Worm (Caenorhabditis elegans): ENCODE data around the gene nhr-68.

The nhr-68 gene

DNA sequence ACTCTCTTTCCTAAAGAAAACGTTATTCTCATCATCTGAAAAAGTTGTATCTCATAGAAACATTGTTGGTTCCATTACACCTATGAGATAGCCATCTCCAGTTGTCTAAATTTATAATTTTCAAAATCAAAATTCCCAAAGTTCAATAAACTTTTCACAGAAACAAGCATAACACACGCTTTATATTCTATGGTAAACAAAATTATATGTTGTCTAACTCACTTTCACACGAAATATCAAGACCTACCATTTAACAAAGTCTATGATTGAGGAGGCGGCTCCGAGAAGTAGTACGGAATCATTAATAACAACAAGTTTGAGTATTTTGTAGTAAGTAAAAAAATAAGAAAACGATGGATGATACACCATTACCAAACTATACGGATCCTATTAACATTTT lies 25.6 kb downstream of the nhr-68 start, which contains the start of gene srx-84:
TSS of gene srx-84 (plus strand) at position 301 of the 400 bp plus-strand sequence.
- TF ChIP-seq let-526 (GFP tag; IDR thresholded peaks at IDR 0.05), result no peak
- TF ChIP-seq T26A5.8 (tag; optimal IDR thresholded peaks at IDR 0.05), result no peak
- no peak for TF ChIP-seq Y53F4B.3 (GFP tag; IDR thresholded peaks at IDR 0.05)
- no peak for TF ChIP-seq nfya-1 (tag; optimal IDR thresholded peaks at IDR 0.05; ENCODE audit: borderline replicate concordance, insufficient read depth)
- TF ChIP-seq athp-1 (tag; optimal IDR thresholded peaks at IDR 0.05), result no peak
- no peak for TF ChIP-seq egl-44 (GFP tag; IDR thresholded peaks at IDR 0.05)
- TF ChIP-seq nfya-2 (GFP tag; IDR thresholded peaks at IDR 0.05), result no peak
- no peak for TF ChIP-seq lsl-1 (GFP tag; optimal IDR thresholded peaks at IDR 0.05)

DNA sequence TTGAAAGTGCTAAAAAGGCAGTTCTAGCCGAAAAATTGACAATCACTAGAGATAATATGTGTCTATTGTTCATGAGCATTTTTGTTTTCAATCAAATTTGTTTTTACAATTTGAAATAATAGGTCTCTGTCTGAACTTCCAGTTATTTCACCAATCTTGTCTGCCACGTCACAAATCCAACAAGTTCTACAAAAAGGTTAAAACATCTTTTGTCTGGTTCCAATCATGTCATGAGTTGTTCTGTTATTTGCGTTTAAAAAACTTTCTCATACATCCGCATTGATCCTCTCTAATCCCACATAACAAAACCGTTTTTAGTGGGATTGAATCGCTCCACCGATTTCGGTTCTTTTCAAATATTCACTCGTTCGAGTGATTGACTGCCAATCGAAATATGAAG lies 27.6 kb downstream of the nhr-68 start, which contains the start of gene F35B12.9:
TSS of gene F35B12.9 (plus strand) at position 372 of the 400 bp plus-strand sequence.
- no peak for TF ChIP-seq T07F8.4 (tag; optimal IDR thresholded peaks at IDR 0.05)

DNA sequence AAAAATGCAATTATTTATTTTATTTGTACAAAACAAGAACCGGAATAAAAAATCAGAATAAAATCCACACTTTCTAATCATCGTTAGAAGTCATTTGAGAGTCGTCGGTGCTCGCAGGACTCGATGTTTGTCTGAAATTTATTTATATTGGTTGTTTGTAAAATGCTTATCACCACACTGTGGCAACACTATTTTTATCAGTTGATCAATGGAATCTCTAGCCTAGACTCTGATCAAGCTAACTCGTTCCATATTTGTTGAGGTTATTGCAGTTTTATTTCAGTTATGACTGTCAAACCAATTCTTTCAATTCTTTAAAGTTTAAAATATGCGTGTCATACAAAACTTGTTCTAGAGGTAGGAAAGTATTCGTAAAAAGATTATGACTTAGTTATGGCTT lies 31.2 kb downstream of the nhr-68 start, which contains the start of gene dhs-20:
TSS of gene dhs-20 (minus strand) at position 80 of the 400 bp plus-strand sequence.
- TF ChIP-seq nfya-2 (GFP tag; IDR thresholded peaks at IDR 0.05) (no peak), Y56A3A.18 (GFP tag; IDR thresholded peaks at IDR 0.05) (no peak), snpc-3.4 (tag; optimal IDR thresholded peaks at IDR 0.05) (no peak), nhr-80 (tag; optimal IDR thresholded peaks at IDR 0.05) (peak; percentile 19), attf-5 (GFP tag; optimal IDR thresholded peaks at IDR 0.05) (no peak), ztf-3 (GFP tag; optimal IDR thresholded peaks at IDR 0.05) (no peak)

DNA sequence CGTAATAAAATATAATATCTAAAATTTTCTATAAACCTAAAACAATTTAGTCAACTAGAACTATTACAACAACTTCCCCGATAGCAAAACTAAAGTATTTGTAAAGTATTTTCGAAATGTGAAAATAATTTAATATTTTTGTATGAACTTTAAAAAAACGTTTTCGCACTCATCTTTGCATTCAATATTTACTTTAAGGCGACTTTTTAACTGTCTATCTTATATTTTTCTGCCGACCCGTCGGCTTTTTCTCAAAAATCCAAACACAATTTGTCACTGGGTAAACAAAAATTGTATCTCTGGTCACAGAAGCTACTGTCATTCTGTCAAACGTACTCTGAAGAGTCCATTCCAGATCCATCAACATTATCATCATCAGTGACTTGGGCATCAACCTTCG lies 32.0 kb downstream of the nhr-68 start:
- TF ChIP-seq mel-28 (tag; optimal IDR thresholded peaks at IDR 0.05; ENCODE audit: borderline replicate concordance) (no peak), let-526 (GFP tag; IDR thresholded peaks at IDR 0.05) (no peak), F55B11.4 (tag; optimal IDR thresholded peaks at IDR 0.05; ENCODE audit: borderline replicate concordance, insufficient read depth) (no peak), lsy-27 (tag; optimal IDR thresholded peaks at IDR 0.05; ENCODE audit: borderline replicate concordance, insufficient read depth) (no peak), ets-4 (GFP tag; optimal IDR thresholded peaks at IDR 0.05) (no peak), madf-8 (GFP tag; conservative IDR thresholded peaks at IDR 0.05) (no peak), ceh-58 (GFP tag; IDR thresholded peaks at IDR 0.05) (no peak), K11D2.4 (GFP tag; IDR thresholded peaks at IDR 0.05) (no peak), cebp-2 (GFP tag; IDR thresholded peaks at IDR 0.05) (no peak)

DNA sequence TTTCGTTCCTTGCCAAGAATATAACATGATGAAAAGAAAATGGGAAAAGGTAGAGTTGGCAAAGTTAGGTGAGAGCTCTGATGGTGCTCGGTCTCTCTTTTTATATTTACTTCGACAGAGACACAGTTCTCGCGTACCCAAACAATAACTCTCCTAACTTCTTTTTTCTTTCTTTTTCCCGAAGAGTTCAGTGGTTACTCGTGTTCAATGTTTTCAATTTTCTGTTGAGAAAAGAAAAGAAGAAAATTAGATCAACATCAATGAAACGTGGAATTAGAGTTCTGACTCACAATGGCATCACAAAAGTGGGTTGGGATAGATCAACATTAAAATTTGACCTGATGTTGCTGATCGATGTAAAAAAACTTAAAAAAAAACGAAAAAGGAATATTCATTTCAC lies 33.2 kb downstream of the nhr-68 start, which contains the start of gene idpp-16:
TSS of gene idpp-16 (minus strand) at position 101 of the 400 bp plus-strand sequence.
- TF ChIP-seq hmg-20 (GFP tag; IDR thresholded peaks at IDR 0.05) (no peak), tlf-1 (GFP tag; optimal IDR thresholded peaks at IDR 0.05) (no peak), lsl-1 (GFP tag; optimal IDR thresholded peaks at IDR 0.05) (no peak), F55B11.4 (tag; optimal IDR thresholded peaks at IDR 0.05; ENCODE audit: borderline replicate concordance, insufficient read depth) (no peak), ceh-100 (GFP tag; IDR thresholded peaks at IDR 0.05) (no peak), mes-4 (tag; optimal IDR thresholded peaks at IDR 0.05) (no peak), cebp-1 (GFP tag; IDR thresholded peaks at IDR 0.05) (no peak), cebp-1 (tag; optimal IDR thresholded peaks at IDR 0.05) (no peak), pbrm-1 (GFP tag; IDR thresholded peaks at IDR 0.05) (no peak), snpc-4 (GFP tag; optimal IDR thresholded peaks at IDR 0.05) (no peak), snpc-4 (tag; optimal IDR thresholded peaks at IDR 0.05) (no peak), madf-3 (GFP tag; IDR thresholded peaks at IDR 0.05) (no peak), hrde-1 (tag; optimal IDR thresholded peaks at IDR 0.05; ENCODE audit: borderline replicate concordance) (no peak), Y53G8AR.9 (GFP tag; conservative IDR thresholded peaks at IDR 0.05) (no peak)
